Fruit fly (Drosophila melanogaster) whole organism, embryonic: ENCODE data around the gene CG5104.

Experiments
- Adf1 ChIP-seq: fragments of 200-800 bp; sonication (Bioruptor generic); IDR thresholded peaks from 2 replicates; pipeline ENCODE4 v1.3.6; 2022; ENCODE audit warnings: missing biosample characterization, missing genetic modification characterization
- CG12391 ChIP-seq: fragments of 200-800 bp; sonication (Bioruptor generic); optimal IDR thresholded peaks from 3 replicates; lab custom pipeline; 2018; ENCODE audit warnings: missing biosample characterization, mild to moderate bottlenecking, missing genetic modification characterization, moderate library complexity
- CG12659 ChIP-seq: fragments of 200-800 bp; sonication (Bioruptor generic); optimal IDR thresholded peaks from 3 replicates; lab custom pipeline; 2017; ENCODE audit warnings: mild to moderate bottlenecking, missing biosample characterization, missing genetic modification reagents, missing genetic modification characterization
- CG12942 ChIP-seq: fragments of 200-800 bp; sonication (Bioruptor generic); optimal IDR thresholded peaks from 3 replicates; lab custom pipeline; 2016; ENCODE audit warnings: missing biosample characterization, missing genetic modification characterization
- CG14710 ChIP-seq: fragments of 200-800 bp; sonication (Bioruptor generic); optimal IDR thresholded peaks from 3 replicates; lab custom pipeline; 2019; ENCODE audit warnings: missing biosample characterization, mild to moderate bottlenecking, missing genetic modification characterization, moderate library complexity
- CG15269 ChIP-seq: fragments of 200-800 bp; sonication (Bioruptor generic); optimal IDR thresholded peaks from 2 replicates; lab custom pipeline; 2018; ENCODE audit warnings: missing biosample characterization, mild to moderate bottlenecking, missing genetic modification characterization, moderate library complexity
- CG15479 ChIP-seq: fragments of 200-800 bp; sonication (Bioruptor generic); optimal IDR thresholded peaks from 3 replicates; lab custom pipeline; 2019; ENCODE audit warnings: missing biosample characterization, mild to moderate bottlenecking, missing genetic modification characterization, moderate library complexity
- CG17328 ChIP-seq: fragments of 200-800 bp; sonication (Bioruptor generic); IDR thresholded peaks from 2 replicates; pipeline ENCODE4 v1.3.6; 2022; ENCODE audit warnings: missing biosample characterization, missing genetic modification characterization
- CG17359 ChIP-seq: fragments of 200-800 bp; sonication (Bioruptor generic); optimal IDR thresholded peaks from 3 replicates; lab custom pipeline; 2018; ENCODE audit warnings: missing biosample characterization, mild to moderate bottlenecking, missing genetic modification characterization, moderate library complexity
- CG17802 ChIP-seq: fragments of 200-800 bp; sonication (Bioruptor generic); optimal IDR thresholded peaks from 2 replicates; lab custom pipeline; 2018; ENCODE audit warnings: missing biosample characterization, mild to moderate bottlenecking, missing genetic modification characterization, moderate library complexity
- CG17912 ChIP-seq: fragments of 200-800 bp; sonication (Bioruptor generic); optimal IDR thresholded peaks from 2 replicates; lab custom pipeline; 2018; ENCODE audit warnings: missing biosample characterization, mild to moderate bottlenecking, missing genetic modification characterization
- CG1792 ChIP-seq: fragments of 200-800 bp; sonication (Bioruptor generic); optimal IDR thresholded peaks from 2 replicates; lab custom pipeline; 2016; ENCODE audit warnings: missing biosample characterization, missing genetic modification characterization
- CG18476 ChIP-seq: fragments of 200-800 bp; sonication (Bioruptor generic); optimal IDR thresholded peaks from 2 replicates; lab custom pipeline; 2016; ENCODE audit warnings: missing biosample characterization, mild to moderate bottlenecking, missing genetic modification characterization
- CG18764 ChIP-seq: fragments of 200-800 bp; sonication (Bioruptor generic); optimal IDR thresholded peaks from 3 replicates; lab custom pipeline; 2016; ENCODE audit warnings: missing biosample characterization, missing genetic modification characterization
- CG30020 ChIP-seq: fragments of 200-800 bp; optimal IDR thresholded peaks from 2 replicates; lab custom pipeline; 2019; ENCODE audit warnings: missing biosample characterization, mild to moderate bottlenecking, missing genetic modification characterization, moderate library complexity
- CG3281 ChIP-seq: fragments of 200-800 bp; sonication (Bioruptor generic); optimal IDR thresholded peaks from 3 replicates; lab custom pipeline; 2017; ENCODE audit warnings: missing biosample characterization, mild to moderate bottlenecking, missing genetic modification characterization
- CG33557 ChIP-seq: fragments of 200-800 bp; sonication (Bioruptor generic); optimal IDR thresholded peaks from 2 replicates; lab custom pipeline; 2019; ENCODE audit warnings: missing biosample characterization, mild to moderate bottlenecking, missing genetic modification characterization, moderate library complexity
- CG42726 ChIP-seq: fragments of 200-800 bp; sonication (Bioruptor generic); IDR thresholded peaks from 2 replicates; pipeline ENCODE4 v1.3.6; 2022; ENCODE audit warnings: missing biosample characterization, missing genetic modification characterization; ENCODE audit not compliant: partially characterized antibody
- CG5245 ChIP-seq: fragments of 200-800 bp; sonication (Bioruptor generic); optimal IDR thresholded peaks from 3 replicates; lab custom pipeline; 2016; ENCODE audit warnings: missing biosample characterization, missing genetic modification characterization
- CG6813 ChIP-seq: fragments of 200-800 bp; sonication (Bioruptor generic); optimal IDR thresholded peaks from 2 replicates; lab custom pipeline; 2017; ENCODE audit warnings: missing biosample characterization, missing genetic modification characterization, mild to moderate bottlenecking, moderate library complexity, missing genetic modification reagents
- CG8281 ChIP-seq: fragments of 200-800 bp; sonication (Bioruptor generic); optimal IDR thresholded peaks from 2 replicates; lab custom pipeline; 2018; ENCODE audit warnings: missing biosample characterization, mild to moderate bottlenecking, missing genetic modification characterization, moderate library complexity
- CG8944 ChIP-seq: fragments of 200-800 bp; sonication (Bioruptor generic); optimal IDR thresholded peaks from 3 replicates; lab custom pipeline; 2016; ENCODE audit warnings: missing biosample characterization, missing genetic modification characterization
- CG9727 ChIP-seq: fragments of 200-800 bp; sonication (Bioruptor generic); optimal IDR thresholded peaks from 3 replicates; lab custom pipeline; 2017; ENCODE audit warnings: missing biosample characterization, mild to moderate bottlenecking, missing genetic modification characterization
- CG9932 ChIP-seq: fragments of 200-800 bp; sonication (Bioruptor generic); IDR thresholded peaks from 2 replicates; pipeline ENCODE4 v1.3.6; 2022; ENCODE audit warnings: missing biosample characterization, missing genetic modification characterization
- Dbx ChIP-seq: fragments of 200-800 bp; sonication (Bioruptor generic); IDR thresholded peaks from 3 replicates; pipeline ENCODE4 v1.3.6; 2022; ENCODE audit warnings: missing biosample characterization, missing genetic modification characterization
- Dll ChIP-seq: fragments of 200-800 bp; sonication (Bioruptor generic); IDR thresholded peaks from 4 replicates; pipeline ENCODE4 v1.3.6; 2022; ENCODE audit warnings: missing biosample characterization, missing genetic modification characterization; ENCODE audit not compliant: partially characterized antibody
- Fer2 ChIP-seq: fragments of 200-800 bp; sonication (Bioruptor generic); optimal IDR thresholded peaks from 2 replicates; lab custom pipeline; 2018; ENCODE audit warnings: missing biosample characterization, mild to moderate bottlenecking, missing genetic modification characterization, moderate library complexity
- HmgD ChIP-seq: fragments of 200-800 bp; sonication (Bioruptor generic); optimal IDR thresholded peaks from 3 replicates; lab custom pipeline; 2016; ENCODE audit warnings: missing biosample characterization, missing genetic modification characterization
- Kr ChIP-seq: fragments of 200-800 bp; sonication (Bioruptor generic); optimal IDR thresholded peaks from 2 replicates; lab custom pipeline; 2017; ENCODE audit warnings: missing biosample characterization, mild to moderate bottlenecking, missing genetic modification characterization
- Nf-YA ChIP-seq: fragments of 200-800 bp; sonication (Bioruptor generic); IDR thresholded peaks from 2 replicates; pipeline ENCODE4 v1.3.6; 2022; ENCODE audit warnings: missing biosample characterization, missing genetic modification characterization
- Ravus ChIP-seq: fragments of 200-800 bp; sonication (Bioruptor generic); IDR thresholded peaks from 2 replicates; pipeline ENCODE4 v1.3.6; 2022; ENCODE audit warnings: missing biosample characterization, missing genetic modification characterization
- Sin3A ChIP-seq: fragments of >200 bp; optimal IDR thresholded peaks from 2 replicates; lab custom pipeline; 2018
- Sox100B ChIP-seq: fragments of 200-800 bp; sonication (Bioruptor generic); optimal IDR thresholded peaks from 3 replicates; lab custom pipeline; 2018; ENCODE audit warnings: missing biosample characterization, mild to moderate bottlenecking, missing genetic modification characterization
- croc ChIP-seq: fragments of 200-800 bp; sonication (Bioruptor generic); conservative IDR thresholded peaks from 3 replicates; pipeline ENCODE4 v1.3.6; 2022; ENCODE audit warnings: missing biosample characterization, missing genetic modification characterization
- crp ChIP-seq, 2 experiments: fragments of 200-800 bp; sonication (Bioruptor generic); optimal IDR thresholded peaks; 2 replicates in 1 of 2; 3 replicates in 1 of 2; lab custom pipeline; 2017; ENCODE audit warnings: missing biosample characterization in 2 of 2, missing genetic modification characterization in 2 of 2, mild to moderate bottlenecking in 1 of 2, moderate library complexity in 1 of 2
- exex ChIP-seq: fragments of 200-800 bp; sonication (Bioruptor generic); optimal IDR thresholded peaks from 4 replicates; lab custom pipeline; 2018; ENCODE audit warnings: missing biosample characterization, mild to moderate bottlenecking, missing genetic modification characterization, moderate library complexity
- gt ChIP-seq: fragments of 200-800 bp; sonication (Bioruptor generic); IDR thresholded peaks from 2 replicates; pipeline ENCODE4 v1.3.6; 2022; ENCODE audit warnings: missing biosample characterization, missing genetic modification characterization
- her ChIP-seq: fragments of 200-800 bp; sonication (Bioruptor generic); optimal IDR thresholded peaks from 2 replicates; lab custom pipeline; 2016; ENCODE audit warnings: missing biosample characterization, missing genetic modification characterization
- ind ChIP-seq: fragments of 200-800 bp; sonication (Bioruptor generic); optimal IDR thresholded peaks from 3 replicates; lab custom pipeline; 2016; ENCODE audit warnings: missing biosample characterization, missing genetic modification characterization
- maf-S ChIP-seq: fragments of 200-800 bp; sonication (Bioruptor generic); optimal IDR thresholded peaks from 2 replicates; lab custom pipeline; 2016; ENCODE audit warnings: missing biosample characterization, missing genetic modification characterization
- mirr ChIP-seq: fragments of 200-800 bp; sonication (Bioruptor generic); optimal IDR thresholded peaks from 3 replicates; lab custom pipeline; 2018; ENCODE audit warnings: missing biosample characterization, mild to moderate bottlenecking, missing genetic modification characterization
- nom ChIP-seq: fragments of 200-800 bp; sonication (Bioruptor generic); optimal IDR thresholded peaks from 2 replicates; lab custom pipeline; 2017; ENCODE audit warnings: missing biosample characterization, missing genetic modification characterization, mild to moderate bottlenecking, moderate library complexity, missing genetic modification reagents
- oc ChIP-seq: fragments of 200-800 bp; sonication (Bioruptor generic); optimal IDR thresholded peaks from 2 replicates; lab custom pipeline; 2018; ENCODE audit warnings: missing biosample characterization, mild to moderate bottlenecking, missing genetic modification characterization, moderate library complexity
- otp ChIP-seq: fragments of 200-800 bp; sonication (Bioruptor generic); IDR thresholded peaks from 3 replicates; pipeline ENCODE4, ENCODE4 v1.3.6; 2022; ENCODE audit warnings: missing biosample characterization, missing genetic modification characterization
- sc ChIP-seq, 3 experiments: fragments of >200 bp in 2 of 3; fragments of 200-800 bp in 1 of 3; sonication (Bioruptor generic) in 1 of 3; optimal IDR thresholded peaks; 2 replicates in 2 of 3; 3 replicates in 1 of 3; lab custom pipeline; 2017; ENCODE audit warnings: mild to moderate bottlenecking in 1 of 3, missing biosample characterization in 1 of 3, missing genetic modification characterization in 1 of 3, missing genetic modification reagents in 1 of 3
- tna ChIP-seq: fragments of 200-800 bp; sonication (Bioruptor generic); IDR thresholded peaks from 2 replicates; pipeline ENCODE4 v1.3.6; 2022; ENCODE audit warnings: missing biosample characterization, missing genetic modification characterization; ENCODE audit not compliant: partially characterized antibody
- vnd ChIP-seq: fragments of 200-800 bp; sonication (Bioruptor generic); IDR thresholded peaks from 3 replicates; pipeline ENCODE4 v1.3.6; 2022; ENCODE audit warnings: missing biosample characterization, missing genetic modification characterization; ENCODE audit not compliant: partially characterized antibody

CG5104 gene

dm6 chr3L:20471499-20472313, 49.1 kb upstream of the CG5104 start (continued):
- peak; percentile 72 for TF ChIP-seq her (GFP tag; lab: Kevin White, UChicago)
- no peak for TF ChIP-seq sc (optimal IDR thresholded peaks at IDR 0.05; lab: Kevin White, UChicago)
- peak; percentile 78 for TF ChIP-seq sc (GFP tag; optimal IDR thresholded peaks at IDR 0.05; lab: Kevin White, UChicago)
- peak; percentile 53 for TF ChIP-seq Sox100B (GFP tag; lab: Kevin White, UChicago)
- no peak for TF ChIP-seq crp (GFP tag; optimal IDR thresholded peaks at IDR 0.05; lab: Kevin White, UChicago)
- no peak for TF ChIP-seq HmgD (GFP tag; lab: Kevin White, UChicago)
- TF ChIP-seq maf-S (GFP tag; lab: Kevin White, UChicago) = peak; percentile 42
- no peak for TF ChIP-seq croc (GFP tag; lab: Robert Waterston, UW)
- TF ChIP-seq Dll = no peak
- TF ChIP-seq gt (GFP tag; lab: Robert Waterston, UW) = no peak
- TF ChIP-seq tna (GFP tag; lab: Robert Waterston, UW) = no peak
- no peak for TF ChIP-seq CG5245 (GFP tag; lab: Kevin White, UChicago)
- peak; percentile 25 for TF ChIP-seq CG12391 (tag; lab: Kevin White, UChicago)
- TF ChIP-seq CG17912 (GFP tag; lab: Kevin White, UChicago) = peak; percentile 64
- TF ChIP-seq CG8281 (tag; lab: Kevin White, UChicago) = peak; percentile 18
- TF ChIP-seq CG12942 = peak; percentile 44
- peak; percentile 44; the same call in 1 of the 3 replicates for TF ChIP-seq Dbx (GFP tag; lab: Robert Waterston, UW)
- peak; percentile 6 for TF ChIP-seq CG3281 (GFP tag; lab: Kevin White, UChicago)
- TF ChIP-seq exex (tag; lab: Kevin White, UChicago) = peak; percentile 51
- TF ChIP-seq Adf1 (GFP tag; lab: Robert Waterston, UW) = no peak
- peak; percentile 66 for TF ChIP-seq mirr (GFP tag; lab: Kevin White, UChicago)
- peak; percentile 87 for TF ChIP-seq CG1792 (GFP tag; lab: Kevin White, UChicago)
- peak; percentile 46 for TF ChIP-seq CG18764 (GFP tag; lab: Kevin White, UChicago)
- peak; percentile 25 for TF ChIP-seq CG12659 (GFP tag; lab: Kevin White, UChicago)
- TF ChIP-seq oc = peak; percentile 58
- TF ChIP-seq CG14710 (tag; lab: Kevin White, UChicago) = peak; percentile 16
- TF ChIP-seq CG18476 = peak; percentile 41
- TF ChIP-seq CG17359 = peak; percentile 59
- TF ChIP-seq vnd (GFP tag; lab: Robert Waterston, UW) = no peak
- TF ChIP-seq CG17802 (tag; lab: Kevin White, UChicago) = no peak
- peak; percentile 57 for TF ChIP-seq CG33557 (GFP tag; lab: Kevin White, UChicago)
- peak; percentile 41 for TF ChIP-seq CG8944 (GFP tag; lab: Kevin White, UChicago)
- TF ChIP-seq CG42726 (GFP tag; lab: Robert Waterston, UW) = no peak
- TF ChIP-seq nom = no peak
- no peak for TF ChIP-seq Sin3A (lab: Kevin White, UChicago)
- peak; percentile 83 for TF ChIP-seq Kr
- TF ChIP-seq Nf-YA = no peak
- TF ChIP-seq CG17328 (GFP tag; lab: Robert Waterston, UW) = peak; percentile 32; the same call in 1 of the 2 replicates
- no peak for TF ChIP-seq CG9932
- 0 out of 3 replicates have a peak, but pooled peaks have one; percentile 56 for TF ChIP-seq otp
- peak; percentile 73 for TF ChIP-seq CG6813 (GFP tag; lab: Kevin White, UChicago)
- TF ChIP-seq ind (GFP tag; lab: Kevin White, UChicago) = no peak
- no peak for TF ChIP-seq Ravus (GFP tag; lab: Robert Waterston, UW)
- no peak for TF ChIP-seq Fer2 (tag; lab: Kevin White, UChicago)
- TF ChIP-seq CG15269 (tag; lab: Kevin White, UChicago) = no peak
- TF ChIP-seq CG9727 (GFP tag; lab: Kevin White, UChicago) = peak; percentile 62
- peak; percentile 5 for TF ChIP-seq CG15479 (GFP tag; lab: Kevin White, UChicago)
- no peak for TF ChIP-seq CG30020 (tag; lab: Kevin White, UChicago)
